Fruit fly (Drosophila melanogaster) whole organism, embryonic: Measurements from ENCODE around the gene mio.
A peak's percentile ranks its signal among the peaks of the same experiment; 100 is the strongest.

Experiments used
- Awh ChIP-seq: fragments of 200-800 bp; sonication (Bioruptor generic); IDR thresholded peaks from 2 replicates; pipeline ENCODE4, ENCODE4 v1.3.6; 2022; ENCODE audit warnings: missing biosample characterization, missing genetic modification characterization
- B-H1 ChIP-seq: fragments of 200-800 bp; sonication (Bioruptor generic); IDR thresholded peaks from 3 replicates; pipeline ENCODE4 v1.3.6; 2022; ENCODE audit warnings: missing biosample characterization, missing genetic modification characterization
- CG10565 ChIP-seq: fragments of 200-800 bp; sonication (Bioruptor generic); optimal IDR thresholded peaks from 3 replicates; lab custom pipeline; 2016; ENCODE audit warnings: missing biosample characterization, mild to moderate bottlenecking, missing genetic modification characterization
- CG10654 ChIP-seq: fragments of 200-800 bp; sonication (Bioruptor generic); optimal IDR thresholded peaks from 2 replicates; lab custom pipeline; 2016; ENCODE audit warnings: missing biosample characterization, missing genetic modification characterization
- CG11085 ChIP-seq: fragments of 200-800 bp; sonication (Bioruptor generic); IDR thresholded peaks from 2 replicates; pipeline ENCODE4 v1.3.6; 2022; ENCODE audit warnings: missing biosample characterization, missing genetic modification characterization
- CG11695 ChIP-seq: fragments of 200-800 bp; sonication (Bioruptor generic); IDR thresholded peaks from 3 replicates; pipeline ENCODE4 v1.3.6; 2022; ENCODE audit warnings: missing biosample characterization, missing genetic modification characterization
- CG12769 ChIP-seq: fragments of 200-800 bp; sonication (Bioruptor generic); optimal IDR thresholded peaks from 2 replicates; lab custom pipeline; 2019; ENCODE audit warnings: missing biosample characterization, mild to moderate bottlenecking, missing genetic modification characterization, moderate library complexity
- CG12942 ChIP-seq: fragments of 200-800 bp; sonication (Bioruptor generic); optimal IDR thresholded peaks from 3 replicates; lab custom pipeline; 2016; ENCODE audit warnings: missing biosample characterization, missing genetic modification characterization
- CG13287 ChIP-seq: fragments of 200-800 bp; sonication (Bioruptor generic); IDR thresholded peaks from 2 replicates; pipeline ENCODE4 v1.3.6; 2022; ENCODE audit warnings: missing biosample characterization, missing genetic modification characterization; ENCODE audit not compliant: partially characterized antibody
- CG15269 ChIP-seq: fragments of 200-800 bp; sonication (Bioruptor generic); optimal IDR thresholded peaks from 2 replicates; lab custom pipeline; 2018; ENCODE audit warnings: missing biosample characterization, mild to moderate bottlenecking, missing genetic modification characterization, moderate library complexity
- CG18476 ChIP-seq: fragments of 200-800 bp; sonication (Bioruptor generic); optimal IDR thresholded peaks from 2 replicates; lab custom pipeline; 2016; ENCODE audit warnings: missing biosample characterization, mild to moderate bottlenecking, missing genetic modification characterization
- CG18764 ChIP-seq: fragments of 200-800 bp; sonication (Bioruptor generic); optimal IDR thresholded peaks from 3 replicates; lab custom pipeline; 2016; ENCODE audit warnings: missing biosample characterization, missing genetic modification characterization
- CG30020 ChIP-seq: fragments of 200-800 bp; optimal IDR thresholded peaks from 2 replicates; lab custom pipeline; 2019; ENCODE audit warnings: missing biosample characterization, mild to moderate bottlenecking, missing genetic modification characterization, moderate library complexity
- CG34376 ChIP-seq: fragments of 200-800 bp; sonication (Bioruptor generic); optimal IDR thresholded peaks from 2 replicates; lab custom pipeline; 2018; ENCODE audit warnings: missing biosample characterization, mild to moderate bottlenecking, missing genetic modification characterization
- CG4617 ChIP-seq: fragments of 200-800 bp; sonication (Bioruptor generic); optimal IDR thresholded peaks from 3 replicates; lab custom pipeline; 2016; ENCODE audit warnings: missing biosample characterization, missing genetic modification characterization, borderline replicate concordance
- CG7987 ChIP-seq: fragments of 200-800 bp; sonication (Bioruptor generic); optimal IDR thresholded peaks from 2 replicates; lab custom pipeline; 2018; ENCODE audit warnings: missing biosample characterization, mild to moderate bottlenecking, missing genetic modification characterization, moderate library complexity
- Camta ChIP-seq: fragments of 200-800 bp; sonication (Bioruptor generic); optimal IDR thresholded peaks from 2 replicates; lab custom pipeline; 2016; ENCODE audit warnings: missing biosample characterization, missing genetic modification characterization
- D ChIP-seq, 2 experiments: fragments of 200-800 bp in 1 of 2; fragments of >200 bp in 1 of 2; sonication (Bioruptor generic) in 1 of 2; optimal IDR thresholded peaks; 2 replicates in 1 of 2; 3 replicates in 1 of 2; lab custom pipeline; 2017; ENCODE audit warnings: mild to moderate bottlenecking in 1 of 2, missing biosample characterization in 1 of 2, missing genetic modification characterization in 1 of 2, missing genetic modification reagents in 1 of 2
- Dip3 ChIP-seq: fragments of 200-800 bp; sonication (Bioruptor generic); optimal IDR thresholded peaks from 3 replicates; lab custom pipeline; 2016; ENCODE audit warnings: missing biosample characterization, missing genetic modification characterization
- Drgx ChIP-seq: fragments of 200-800 bp; sonication (Bioruptor generic); IDR thresholded peaks from 2 replicates; pipeline ENCODE4 v1.3.6; 2022; ENCODE audit warnings: missing biosample characterization, missing genetic modification characterization
- Fer3 ChIP-seq: fragments of 200-800 bp; sonication (Bioruptor generic); optimal IDR thresholded peaks from 2 replicates; lab custom pipeline; 2018; ENCODE audit warnings: missing biosample characterization, mild to moderate bottlenecking, missing genetic modification characterization, moderate library complexity
- H15 ChIP-seq: fragments of 200-800 bp; sonication (Bioruptor generic); IDR thresholded peaks from 3 replicates; pipeline ENCODE4 v1.3.6; 2022; ENCODE audit warnings: missing biosample characterization, missing genetic modification characterization
- Max ChIP-seq: fragments of 200-800 bp; sonication (Bioruptor generic); optimal IDR thresholded peaks from 2 replicates; lab custom pipeline; 2016; ENCODE audit warnings: missing biosample characterization, mild to moderate bottlenecking, missing genetic modification characterization
- Mes4 ChIP-seq: fragments of 200-800 bp; sonication (Bioruptor generic); optimal IDR thresholded peaks from 2 replicates; lab custom pipeline; 2016; ENCODE audit warnings: missing biosample characterization, missing genetic modification characterization
- Nf-YB ChIP-seq: fragments of 200-800 bp; sonication (Bioruptor generic); optimal IDR thresholded peaks from 3 replicates; lab custom pipeline; 2019; ENCODE audit warnings: missing biosample characterization, mild to moderate bottlenecking, missing genetic modification characterization, moderate library complexity
- Nf-YC ChIP-seq: fragments of 200-800 bp; optimal IDR thresholded peaks from 3 replicates; lab custom pipeline; 2019; ENCODE audit warnings: missing biosample characterization, mild to moderate bottlenecking, missing genetic modification characterization, moderate library complexity
- chn ChIP-seq: fragments of 200-800 bp; sonication (Bioruptor generic); optimal IDR thresholded peaks from 2 replicates; lab custom pipeline; 2016; ENCODE audit warnings: missing biosample characterization, missing genetic modification characterization
- da ChIP-seq: fragments of 200-800 bp; sonication (Bioruptor generic); optimal IDR thresholded peaks from 2 replicates; lab custom pipeline; 2016; ENCODE audit warnings: missing biosample characterization, missing genetic modification characterization
- dpn ChIP-seq, 2 experiments: fragments of 200-800 bp; sonication (Bioruptor generic); optimal IDR thresholded peaks; 3 replicates each; lab custom pipeline; 2016; ENCODE audit warnings: missing biosample characterization in 2 of 2, missing genetic modification characterization in 2 of 2
- en ChIP-seq: fragments of 200-800 bp; sonication (Bioruptor generic); optimal IDR thresholded peaks from 2 replicates; lab custom pipeline; 2016; ENCODE audit warnings: missing biosample characterization, missing genetic modification characterization
- lov ChIP-seq, 2 experiments: fragments of 200-800 bp in 1 of 2; fragments of >200 bp in 1 of 2; sonication (Bioruptor generic) in 1 of 2; IDR thresholded peaks in 1 of 2; optimal IDR thresholded peaks in 1 of 2; 2 replicates in 1 of 2; 3 replicates in 1 of 2; pipeline versions ENCODE4 v1.3.6 to Lab custom; 2017 to 2022; ENCODE audit warnings: missing biosample characterization in 1 of 2, missing genetic modification characterization in 1 of 2
- luna ChIP-seq: fragments of 200-800 bp; sonication (Bioruptor generic); optimal IDR thresholded peaks from 2 replicates; lab custom pipeline; 2016; ENCODE audit warnings: missing biosample characterization, missing genetic modification characterization
- mam ChIP-seq: fragments of 200-800 bp; sonication (Bioruptor generic); optimal IDR thresholded peaks from 3 replicates; lab custom pipeline; 2016; ENCODE audit warnings: missing biosample characterization, missing genetic modification characterization
- sc ChIP-seq, 3 experiments: fragments of >200 bp in 2 of 3; fragments of 200-800 bp in 1 of 3; sonication (Bioruptor generic) in 1 of 3; optimal IDR thresholded peaks; 2 replicates in 2 of 3; 3 replicates in 1 of 3; lab custom pipeline; 2017; ENCODE audit warnings: mild to moderate bottlenecking in 1 of 3, missing biosample characterization in 1 of 3, missing genetic modification characterization in 1 of 3, missing genetic modification reagents in 1 of 3
- sr ChIP-seq: fragments of 200-800 bp; sonication (Bioruptor generic); IDR thresholded peaks from 3 replicates; pipeline ENCODE4 v1.3.6; 2022; ENCODE audit warnings: missing biosample characterization, missing genetic modification characterization
- tx ChIP-seq: fragments of 200-800 bp; sonication (Bioruptor generic); optimal IDR thresholded peaks from 2 replicates; lab custom pipeline; 2016; ENCODE audit warnings: missing biosample characterization, missing genetic modification characterization
- wor ChIP-seq: fragments of 200-800 bp; sonication (Bioruptor generic); IDR thresholded peaks from 2 replicates; pipeline ENCODE4 v1.3.6; 2022; ENCODE audit warnings: missing biosample characterization, missing genetic modification characterization
- zen ChIP-seq: fragments of 200-800 bp; sonication (Bioruptor generic); optimal IDR thresholded peaks from 3 replicates; lab custom pipeline; 2018; ENCODE audit warnings: missing biosample characterization, mild to moderate bottlenecking, missing genetic modification characterization, moderate library complexity

The mio gene

dm6 chr2L:2177312-2177968 lies 39.6 kb upstream of the mio start (continued):
- TF ChIP-seq dpn (GFP tag; optimal IDR thresholded peaks at IDR 0.05; lab: Kevin White, UChicago) (peak; percentile 30 to 42), CG11085 (GFP tag; lab: Robert Waterston, UW) (no peak), wor (GFP tag; lab: Robert Waterston, UW) (no peak), B-H1 (GFP tag; lab: Robert Waterston, UW) (no peak), D (optimal IDR thresholded peaks at IDR 0.05; lab: Kevin White, UChicago) (no peak), D (GFP tag; optimal IDR thresholded peaks at IDR 0.05; lab: Kevin White, UChicago) (peak; percentile 42), CG10565 (GFP tag; lab: Kevin White, UChicago) (no peak), CG12942 (no peak), Dip3 (GFP tag; lab: Kevin White, UChicago) (peak; percentile 43), CG11695 (no peak), da (GFP tag; lab: Kevin White, UChicago) (no peak), CG10654 (peak; percentile 34), en (GFP tag; lab: Kevin White, UChicago) (peak; percentile 31), sc (optimal IDR thresholded peaks at IDR 0.05; lab: Kevin White, UChicago) (no peak), sc (GFP tag; optimal IDR thresholded peaks at IDR 0.05; lab: Kevin White, UChicago) (no peak), Nf-YC (tag; lab: Kevin White, UChicago) (no peak), chn (GFP tag; lab: Kevin White, UChicago) (no peak), Awh (GFP tag; lab: Robert Waterston, UW) (no peak), CG15269 (tag; lab: Kevin White, UChicago) (peak; percentile 39), CG7987 (no peak), tx (GFP tag; lab: Kevin White, UChicago) (peak; percentile 21), Fer3 (peak; percentile 25), Nf-YB (GFP tag; lab: Kevin White, UChicago) (no peak), Drgx (GFP tag; lab: Robert Waterston, UW) (no peak), lov (optimal IDR thresholded peaks at IDR 0.05; lab: Kevin White, UChicago) (no peak), lov (GFP tag; IDR thresholded peaks at IDR 0.05; lab: Robert Waterston, UW) (no peak), mam (peak; percentile 50), luna (no peak), zen (tag; lab: Kevin White, UChicago) (no peak), Camta (GFP tag; lab: Kevin White, UChicago) (peak; percentile 44), sr (GFP tag; lab: Robert Waterston, UW) (no peak), Mes4 (GFP tag; lab: Kevin White, UChicago) (no peak), CG34376 (GFP tag; lab: Kevin White, UChicago) (no peak), CG30020 (tag; lab: Kevin White, UChicago) (no peak), CG12769 (tag; lab: Kevin White, UChicago) (no peak), CG18476 (GFP tag; lab: Kevin White, UChicago) (peak; percentile 30), CG4617 (GFP tag; lab: Kevin White, UChicago) (peak; percentile 8), CG13287 (GFP tag; lab: Robert Waterston, UW) (no peak), H15 (GFP tag; lab: Robert Waterston, UW) (no peak), Max (GFP tag; lab: Kevin White, UChicago) (peak; percentile 48), CG18764 (peak; percentile 21)
